Fruit fly (Drosophila melanogaster): ENCODE data around the gene kst.
A peak's percentile ranks its signal among the peaks of the same experiment; 100 is the strongest.

The kst gene

dm6 chr3L:3406307-3407061 is 69.8 kb downstream of the kst start (continued):
- TF ChIP-seq D (optimal IDR thresholded peaks at IDR 0.05) (no peak), D (GFP tag; optimal IDR thresholded peaks at IDR 0.05) (no peak), CG32532 (GFP tag; IDR thresholded peaks at IDR 0.05) (peak; percentile 20; the same call in 1 of the 2 replicates), CG7928 (GFP tag; optimal IDR thresholded peaks at IDR 0.05) (no peak), CG15269 (tag; optimal IDR thresholded peaks at IDR 0.05) (peak; percentile 1), CG11504 (tag; optimal IDR thresholded peaks at IDR 0.05) (peak; percentile 3), CG14014 (GFP tag; IDR thresholded peaks at IDR 0.05) (peak; percentile 38; the same call in 1 of the 2 replicates), kah (GFP tag; optimal IDR thresholded peaks at IDR 0.05) (no peak), PHDP (tag; optimal IDR thresholded peaks at IDR 0.05) (peak; percentile 30), Lim3 (GFP tag; IDR thresholded peaks at IDR 0.05) (no peak), CG7556 (GFP tag; optimal IDR thresholded peaks at IDR 0.05) (no peak), CG31224 (GFP tag; IDR thresholded peaks at IDR 0.05) (peak; percentile 26; the same call in 1 of the 2 replicates), sima (GFP tag; optimal IDR thresholded peaks at IDR 0.05) (no peak), nerfin-1 (tag; optimal IDR thresholded peaks at IDR 0.05) (no peak), gem (tag; optimal IDR thresholded peaks at IDR 0.05) (peak; percentile 34), aop (GFP tag; IDR thresholded peaks at IDR 0.05) (no peak), sr (GFP tag; IDR thresholded peaks at IDR 0.05) (peak; percentile 66; the same call in 2 of the 3 replicates), CG7372 (GFP tag; IDR thresholded peaks at IDR 0.05) (peak; percentile 47; the same call in 1 of the 2 replicates), chinmo (GFP tag; IDR thresholded peaks at IDR 0.05; ENCODE audit: partially characterized antibody) (0 out of 4 replicates have a peak, but pooled peaks have one; percentile 13), Atf6 (GFP tag; IDR thresholded peaks at IDR 0.05) (no peak), gfzf (GFP tag; optimal IDR thresholded peaks at IDR 0.05) (no peak), unpg (GFP tag; optimal IDR thresholded peaks at IDR 0.05) (peak; percentile 11), ERR (GFP tag; optimal IDR thresholded peaks at IDR 0.05) (no peak), lab (GFP tag; optimal IDR thresholded peaks at IDR 0.05) (peak; percentile 26), CG18599 (GFP tag; optimal IDR thresholded peaks at IDR 0.05) (peak; percentile 4), CG1832 (GFP tag; optimal IDR thresholded peaks at IDR 0.05) (no peak), repo (GFP tag; optimal IDR thresholded peaks at IDR 0.05) (no peak), pan (optimal IDR thresholded peaks at IDR 0.05) (no peak), pan (GFP tag; optimal IDR thresholded peaks at IDR 0.05 in 1 of 2, IDR thresholded peaks at IDR 0.05 in 1 of 2) (peak in 1 of 2 experiments; percentile 42), CG17361 (GFP tag; IDR thresholded peaks at IDR 0.05) (0 out of 3 replicates have a peak, but pooled peaks have one; percentile 15), CG9932 (GFP tag; IDR thresholded peaks at IDR 0.05) (peak; percentile 37; the same call in 1 of the 2 replicates), NC2β (GFP tag; optimal IDR thresholded peaks at IDR 0.05) (no peak), zfh1 (GFP tag; IDR thresholded peaks at IDR 0.05) (no peak), CG11696 (GFP tag; IDR thresholded peaks at IDR 0.05) (peak; percentile 73), CG2712 (tag; optimal IDR thresholded peaks at IDR 0.05) (no peak), tin (GFP tag; optimal IDR thresholded peaks at IDR 0.05) (no peak), CG3281 (GFP tag; optimal IDR thresholded peaks at IDR 0.05) (peak; percentile 47), shn (GFP tag; optimal IDR thresholded peaks at IDR 0.05) (no peak), dysf (GFP tag; IDR thresholded peaks at IDR 0.05) (peak; percentile 23; the same call in 1 of the 3 replicates), NFAT (GFP tag; IDR thresholded peaks at IDR 0.05) (peak; percentile 23; the same call in 1 of the 2 replicates), CG34422 (GFP tag; IDR thresholded peaks at IDR 0.05) (no peak), twi (tag; optimal IDR thresholded peaks at IDR 0.05) (no peak), mam (GFP tag; optimal IDR thresholded peaks at IDR 0.05) (no peak), prd (optimal IDR thresholded peaks at IDR 0.05) (no peak), prd (GFP tag; IDR thresholded peaks at IDR 0.05) (0 out of 3 replicates have a peak, but pooled peaks have one; percentile 10), Fer3 (tag; optimal IDR thresholded peaks at IDR 0.05) (peak; percentile 6), CG10959 (GFP tag; IDR thresholded peaks at IDR 0.05) (no peak), Ptx1 (GFP tag; IDR thresholded peaks at IDR 0.05) (0 out of 2 replicates have a peak, but pooled peaks have one; percentile 33), CG16813 (GFP tag; IDR thresholded peaks at IDR 0.05; ENCODE audit: partially characterized antibody) (no peak), CG16863 (GFP tag; optimal IDR thresholded peaks at IDR 0.05) (no peak)
